Fruit fly (Drosophila melanogaster) whole organism, pupa: ENCODE results near the gene CG14664.

Experiments used
- CG13204 ChIP-seq: fragments of 200-800 bp; sonication (Bioruptor generic); optimal IDR thresholded peaks from 2 replicates; lab custom pipeline; 2018; ENCODE audit warnings: missing biosample characterization, mild to moderate bottlenecking, missing genetic modification characterization, moderate library complexity
- Ets98B ChIP-seq: fragments of 200-800 bp; sonication (Bioruptor generic); IDR thresholded peaks from 2 replicates; pipeline ENCODE4 v1.3.6; 2022; ENCODE audit warnings: missing biosample characterization, missing genetic modification characterization
- fd96Ca ChIP-seq: fragments of 200-800 bp; sonication (Bioruptor generic); IDR thresholded peaks from 3 replicates; pipeline ENCODE4 v1.3.6; 2022; ENCODE audit warnings: missing biosample characterization, missing genetic modification characterization

- no peak for TF ChIP-seq CG13204 (GFP tag; lab: Kevin White, UChicago)
- TF ChIP-seq Ets98B (GFP tag; lab: Robert Waterston, UW): peak; percentile 48; the same call in 1 of the 2 replicates
- TF ChIP-seq fd96Ca: 0 out of 3 replicates have a peak, but pooled peaks have one; percentile 22
These were observed 6.6 kb upstream of the CG14664 start, which contains the start of gene cno for dm6 chr3R:5217278-5217714.
